Fruit fly (Drosophila melanogaster) whole organism, wandering third instar larva: ENCODE results near the gene CG33107.

Source experiments
- Abd-B ChIP-seq: fragments of >200 bp; optimal IDR thresholded peaks from 2 replicates; lab custom pipeline; 2017; ENCODE audit warnings: missing biosample characterization, missing genetic modification characterization
- Dif ChIP-seq: fragments of 200-275, 200-300 bp; sonication (Bioruptor generic); optimal IDR thresholded peaks from 2 replicates; lab custom pipeline; 2018; ENCODE audit warnings: missing biosample characterization, missing genetic modification characterization; ENCODE audit not compliant: partially characterized antibody
- lola ChIP-seq: fragments of >200 bp; optimal IDR thresholded peaks from 2 replicates; lab custom pipeline; 2017; ENCODE audit warnings: missing biosample characterization, missing genetic modification characterization

dm6 chr3R:22595293-22595868, 10.9 kb upstream of the CG33107 start:
- TF ChIP-seq Abd-B (no peak), lola (GFP tag; lab: Kevin White, UChicago) (no peak), Dif (GFP tag; lab: Kevin White, UChicago) (no peak)
